Worm (Caenorhabditis elegans) whole organism, L1 larva: ENCODE data around the gene prdx-3.

ENCODE experiments used
- C16A3.4 ChIP-seq: fragments of 150-350 bp; optimal IDR thresholded peaks from 2 replicates; lab custom pipeline; 2014; ENCODE audit warnings: missing biosample characterization, missing genetic modification characterization
- C34B4.2 ChIP-seq: sonication (generic microtip); optimal IDR thresholded peaks from 2 replicates; lab custom pipeline; 2017; ENCODE audit warnings: mild to moderate bottlenecking, missing genetic modification characterization, missing compliant biosample characterization
- F16B12.6 ChIP-seq: fragments of 150-350 bp; optimal IDR thresholded peaks from 2 replicates; lab custom pipeline; 2014; ENCODE audit warnings: missing biosample characterization, missing genetic modification characterization
- Y116A8C.19 ChIP-seq: sonication (generic microtip); optimal IDR thresholded peaks from 2 replicates; lab custom pipeline; 2016; ENCODE audit warnings: missing compliant biosample characterization, missing genetic modification characterization, borderline replicate concordance
- aha-1 ChIP-seq: fragments of 150-350 bp; optimal IDR thresholded peaks from 2 replicates; lab custom pipeline; 2014; ENCODE audit warnings: missing biosample characterization, missing genetic modification characterization
- alr-1 ChIP-seq: fragments of 200-800 bp; sonication (Bioruptor generic); optimal IDR thresholded peaks from 2 replicates; lab custom pipeline; 2018; ENCODE audit warnings: borderline replicate concordance, mild to moderate bottlenecking, missing genetic modification characterization, missing compliant biosample characterization
- blmp-1 ChIP-seq: fragments of 150-350 bp; optimal IDR thresholded peaks from 2 replicates; lab custom pipeline; 2014; ENCODE audit warnings: missing biosample characterization, missing genetic modification characterization
- ceh-63 ChIP-seq: fragments of 200-800 bp; sonication (Bioruptor generic); optimal IDR thresholded peaks from 2 replicates; lab custom pipeline; 2018; ENCODE audit warnings: mild to moderate bottlenecking, missing genetic modification characterization, missing compliant biosample characterization
- ceh-82 ChIP-seq, 3 experiments: fragments of 150-350 bp in 1 of 3; sonication (generic microtip) in 2 of 3; optimal IDR thresholded peaks; 2 replicates each; lab custom pipeline; 2014 to 2017; ENCODE audit warnings: missing biosample characterization in 3 of 3, missing genetic modification characterization in 3 of 3
- ceh-88 ChIP-seq: fragments of 200-800 bp; sonication (Bioruptor generic); IDR thresholded peaks from 2 replicates; pipeline ENCODE4 v1.3.6; 2022; ENCODE audit warnings: missing genetic modification characterization, missing compliant biosample characterization
- ceh-90 ChIP-seq: sonication (generic microtip); optimal IDR thresholded peaks from 2 replicates; lab custom pipeline; 2016; ENCODE audit warnings: missing genetic modification characterization, missing compliant biosample characterization
- dsc-1 ChIP-seq: sonication (generic microtip); optimal IDR thresholded peaks from 2 replicates; lab custom pipeline; 2016; ENCODE audit warnings: mild to moderate bottlenecking, missing genetic modification characterization, missing compliant biosample characterization
- efl-1 ChIP-seq, 4 experiments: fragments of 150-350 bp; optimal IDR thresholded peaks in 3 of 4; peaks in 1 of 4; 1 replicate in 1 of 4; 2 replicates in 3 of 4; lab custom pipeline; 2014; ENCODE audit warnings: missing biosample characterization in 2 of 4, missing genetic modification characterization in 2 of 4, missing genetic modification reagents in 2 of 4
- efl-3 ChIP-seq: fragments of 200-800 bp; sonication (Bioruptor generic); optimal IDR thresholded peaks from 2 replicates; lab custom pipeline; 2018; ENCODE audit warnings: mild to moderate bottlenecking, missing genetic modification characterization, missing compliant biosample characterization
- elt-2 ChIP-seq: sonication (generic microtip); optimal IDR thresholded peaks from 2 replicates; lab custom pipeline; 2016; ENCODE audit warnings: missing genetic modification characterization, mild to moderate bottlenecking, inconsistent platforms, missing compliant biosample characterization, missing genetic modification reagents
- elt-3 ChIP-seq, 6 experiments: fragments of 150-350 bp in 1 of 6; sonication (generic microtip); optimal IDR thresholded peaks; 2 replicates each; lab custom pipeline; 2017 to 2018; ENCODE audit warnings: missing biosample characterization in 6 of 6, missing genetic modification characterization in 6 of 6, inconsistent platforms in 1 of 6
- ets-5 ChIP-seq: fragments of 200-800 bp; sonication (Bioruptor generic); IDR thresholded peaks from 2 replicates; pipeline ENCODE4 v1.3.6; 2022; ENCODE audit warnings: missing genetic modification characterization, missing compliant biosample characterization
- fkh-10 ChIP-seq: sonication (generic microtip); optimal IDR thresholded peaks from 2 replicates; lab custom pipeline; 2017; ENCODE audit warnings: missing biosample characterization, missing genetic modification reagents, missing genetic modification characterization
- fkh-4 ChIP-seq: sonication (generic microtip); optimal IDR thresholded peaks from 2 replicates; lab custom pipeline; 2016; ENCODE audit warnings: missing compliant biosample characterization, missing genetic modification characterization, borderline replicate concordance
- fkh-8 ChIP-seq: sonication (generic microtip); optimal IDR thresholded peaks from 2 replicates; lab custom pipeline; 2016; ENCODE audit warnings: mild to moderate bottlenecking, missing genetic modification characterization, missing compliant biosample characterization
- fos-1 ChIP-seq: fragments of 150-350 bp; optimal IDR thresholded peaks from 2 replicates; lab custom pipeline; 2014; ENCODE audit warnings: missing biosample characterization, missing genetic modification characterization
- hlh-4 ChIP-seq: sonication (generic microtip); optimal IDR thresholded peaks from 2 replicates; lab custom pipeline; 2016; ENCODE audit warnings: mild to moderate bottlenecking, missing genetic modification characterization, missing compliant biosample characterization
- hpl-2 ChIP-seq: fragments of 150-350 bp; optimal IDR thresholded peaks from 2 replicates; lab custom pipeline; 2014; ENCODE audit warnings: missing biosample characterization, missing genetic modification reagents, missing genetic modification characterization
- isw-1 ChIP-seq: fragments of 200-800 bp; sonication (Bioruptor generic); IDR thresholded peaks from 2 replicates; pipeline ENCODE4 v1.3.6; 2022; ENCODE audit warnings: missing genetic modification characterization, missing compliant biosample characterization
- lin-13 ChIP-seq: fragments of 150-350 bp; optimal IDR thresholded peaks from 2 replicates; lab custom pipeline; 2014; ENCODE audit warnings: missing biosample characterization, missing genetic modification reagents, missing genetic modification characterization
- lin-14 ChIP-seq: fragments of 200-800 bp; sonication (Bioruptor generic); optimal IDR thresholded peaks from 2 replicates; lab custom pipeline; 2018; ENCODE audit warnings: mild to moderate bottlenecking, missing genetic modification characterization, moderate library complexity, missing compliant biosample characterization
- lin-15B ChIP-seq: fragments of 150-350 bp; sonication (generic microtip); optimal IDR thresholded peaks from 3 replicates; lab custom pipeline; 2014; ENCODE audit warnings: missing biosample characterization, missing genetic modification characterization
- lin-35 ChIP-seq, 2 experiments: fragments of 150-350 bp; optimal IDR thresholded peaks; 2 replicates each; lab custom pipeline; 2014; ENCODE audit warnings: missing biosample characterization in 2 of 2, missing genetic modification characterization in 2 of 2, missing genetic modification reagents in 2 of 2
- lsy-2 ChIP-seq, 2 experiments: fragments of 150-350 bp; optimal IDR thresholded peaks; 2 replicates each; lab custom pipeline; 2014; ENCODE audit warnings: missing biosample characterization in 2 of 2, missing genetic modification characterization in 2 of 2
- mab-9 ChIP-seq: fragments of 200-800 bp; sonication (Bioruptor generic); IDR thresholded peaks from 2 replicates; pipeline ENCODE4 v1.3.6; 2022; ENCODE audit warnings: missing genetic modification reagents, missing genetic modification characterization, missing compliant biosample characterization
- mdl-1 ChIP-seq, 2 experiments: fragments of 150-350 bp; optimal IDR thresholded peaks; 2 replicates each; lab custom pipeline; 2014 to 2017; ENCODE audit warnings: missing biosample characterization in 2 of 2, missing genetic modification characterization in 2 of 2, inconsistent platforms in 1 of 2
- mef-2 ChIP-seq: fragments of 150-350 bp; optimal IDR thresholded peaks from 2 replicates; lab custom pipeline; 2014; ENCODE audit warnings: missing biosample characterization, missing genetic modification characterization
- nhr-19 ChIP-seq: fragments of 200-800 bp; sonication (Bioruptor generic); conservative IDR thresholded peaks from 2 replicates; pipeline ENCODE4 v1.3.6; 2022; ENCODE audit warnings: missing genetic modification characterization, missing compliant biosample characterization
- nhr-20 ChIP-seq: sonication (generic microtip); optimal IDR thresholded peaks from 2 replicates; lab custom pipeline; 2016; ENCODE audit warnings: mild to moderate bottlenecking, missing genetic modification characterization, missing compliant biosample characterization
- nhr-237 ChIP-seq: fragments of 150-350 bp; optimal IDR thresholded peaks from 2 replicates; lab custom pipeline; 2014; ENCODE audit warnings: missing biosample characterization, missing genetic modification characterization
- nhr-71 ChIP-seq: sonication (generic microtip); optimal IDR thresholded peaks from 2 replicates; lab custom pipeline; 2016; ENCODE audit warnings: mild to moderate bottlenecking, missing genetic modification characterization, moderate library complexity, missing compliant biosample characterization
- nhr-84 ChIP-seq: sonication (generic microtip); optimal IDR thresholded peaks from 2 replicates; lab custom pipeline; 2017; ENCODE audit warnings: missing biosample characterization, missing genetic modification characterization
- nhr-85 ChIP-seq: sonication (generic microtip); peaks from one replicate; lab custom pipeline; 2016; ENCODE audit warnings: missing genetic modification characterization, inconsistent platforms, missing compliant biosample characterization
- pax-3 ChIP-seq: fragments of 200-800 bp; sonication (Bioruptor generic); optimal IDR thresholded peaks from 2 replicates; lab custom pipeline; 2018; ENCODE audit warnings: mild to moderate bottlenecking, missing genetic modification characterization, moderate library complexity, missing compliant biosample characterization
- pqm-1 ChIP-seq: sonication (generic microtip); optimal IDR thresholded peaks from 3 replicates; lab custom pipeline; 2017; ENCODE audit warnings: missing biosample characterization, missing genetic modification characterization
- rnt-1 ChIP-seq: sonication (generic microtip); optimal IDR thresholded peaks from 2 replicates; lab custom pipeline; 2016; ENCODE audit warnings: mild to moderate bottlenecking, missing genetic modification characterization, moderate library complexity, missing compliant biosample characterization
- skn-1 ChIP-seq: fragments of 150-350 bp; optimal IDR thresholded peaks from 2 replicates; lab custom pipeline; 2014; ENCODE audit warnings: missing biosample characterization, missing genetic modification characterization
- snu-23 ChIP-seq: sonication (generic microtip); optimal IDR thresholded peaks from 2 replicates; lab custom pipeline; 2016; ENCODE audit warnings: missing genetic modification characterization, missing compliant biosample characterization
- sptf-1 ChIP-seq: fragments of 150-350 bp; optimal IDR thresholded peaks from 2 replicates; lab custom pipeline; 2014; ENCODE audit warnings: missing biosample characterization, missing genetic modification characterization
- sup-37 ChIP-seq: fragments of 200-800 bp; sonication (Bioruptor generic); optimal IDR thresholded peaks from 2 replicates; lab custom pipeline; 2018; ENCODE audit warnings: mild to moderate bottlenecking, missing genetic modification characterization, missing compliant biosample characterization
- swsn-7 ChIP-seq: sonication (generic microtip); optimal IDR thresholded peaks from 2 replicates; lab custom pipeline; 2016; ENCODE audit warnings: missing genetic modification characterization, missing compliant biosample characterization
- tbx-2 ChIP-seq: sonication (generic microtip); optimal IDR thresholded peaks from 2 replicates; lab custom pipeline; 2016; ENCODE audit warnings: missing genetic modification characterization, missing compliant biosample characterization
- unc-130 ChIP-seq: fragments of 150-350 bp; optimal IDR thresholded peaks from 2 replicates; lab custom pipeline; 2017; ENCODE audit warnings: missing biosample characterization, missing genetic modification characterization, inconsistent platforms
- unc-30 ChIP-seq: sonication (generic microtip); optimal IDR thresholded peaks from 2 replicates; lab custom pipeline; 2017; ENCODE audit warnings: missing biosample characterization, missing genetic modification characterization
- unc-62 ChIP-seq: fragments of 150-350 bp; optimal IDR thresholded peaks from 2 replicates; lab custom pipeline; 2014; ENCODE audit warnings: missing biosample characterization, missing genetic modification reagents, missing genetic modification characterization
- xbp-1 ChIP-seq: sonication (generic microtip); optimal IDR thresholded peaks from 2 replicates; lab custom pipeline; 2016; ENCODE audit warnings: missing genetic modification characterization, missing compliant biosample characterization
- zag-1 ChIP-seq: fragments of 150-350 bp; optimal IDR thresholded peaks from 2 replicates; lab custom pipeline; 2014; ENCODE audit warnings: missing biosample characterization, missing genetic modification characterization
- ztf-4 ChIP-seq: fragments of 150-350 bp; optimal IDR thresholded peaks from 2 replicates; lab custom pipeline; 2014; ENCODE audit warnings: missing biosample characterization, missing genetic modification characterization

Gene prdx-3

DNA sequence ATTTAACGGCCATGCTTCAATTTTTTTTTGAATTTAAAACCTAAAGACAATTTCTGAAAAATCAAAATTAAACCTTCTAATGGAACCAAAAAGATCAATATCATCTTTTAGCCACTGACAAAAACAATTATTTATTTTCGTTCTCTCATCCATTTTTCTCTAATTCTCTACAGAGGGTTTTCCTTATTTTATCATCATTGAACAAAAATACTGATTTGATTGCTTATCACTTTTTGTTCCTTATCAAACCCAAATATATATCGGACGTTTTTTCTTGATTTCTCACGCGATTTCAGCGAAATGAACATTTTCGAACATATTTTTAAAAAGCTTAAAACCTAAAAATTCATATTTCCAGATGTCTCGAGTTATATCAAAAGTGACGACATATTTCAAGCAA is 5.9 kb downstream of the prdx-3 start, which contains the start of gene mpc-1:
Gene mpc-1 (plus strand): TSS at position 359 of the 400 bp plus-strand sequence.
- TF ChIP-seq lin-35 (GFP tag; optimal IDR thresholded peaks at IDR 0.05; lab: Kevin White, UChicago) (peak in 1 of 2 experiments; percentile 24), mef-2 (no peak), ztf-4 (tag; lab: Kevin White, UChicago) (no peak), fkh-10 (no peak), F16B12.6 (tag; lab: Kevin White, UChicago) (no peak), swsn-7 (no peak), blmp-1 (tag; lab: Kevin White, UChicago) (peak; percentile 44), nhr-237 (tag; lab: Kevin White, UChicago) (no peak), ceh-88 (GFP tag; lab: Robert Waterston, UW) (no peak), lin-13 (GFP tag; lab: Kevin White, UChicago) (no peak), Y116A8C.19 (tag; lab: Kevin White, UChicago) (no peak), snu-23 (GFP tag; lab: Kevin White, UChicago) (peak; percentile 18), isw-1 (GFP tag; lab: Robert Waterston, UW) (no peak), nhr-20 (tag; lab: Kevin White, UChicago) (peak; percentile 1), lsy-2 (tag; optimal IDR thresholded peaks at IDR 0.05; lab: Kevin White, UChicago) (peak; percentile 1 to 29), unc-30 (tag; lab: Kevin White, UChicago) (no peak), skn-1 (tag; lab: Kevin White, UChicago) (peak; percentile 25), efl-3 (GFP tag; lab: Kevin White, UChicago) (no peak), pqm-1 (tag; lab: Kevin White, UChicago) (peak; percentile 53), dsc-1 (tag; lab: Kevin White, UChicago) (no peak), unc-130 (tag; lab: Kevin White, UChicago) (no peak), unc-62 (GFP tag; lab: Kevin White, UChicago) (no peak), ceh-90 (tag; lab: Kevin White, UChicago) (no peak), C34B4.2 (no peak), ets-5 (GFP tag; lab: Robert Waterston, UW) (no peak), elt-3 (tag; optimal IDR thresholded peaks at IDR 0.05; lab: Kevin White, UChicago) (peak in 4 of 6 experiments; percentile 9 to 96 (median 52)), rnt-1 (tag; lab: Kevin White, UChicago) (no peak), hlh-4 (tag; lab: Kevin White, UChicago) (no peak), nhr-84 (tag; lab: Kevin White, UChicago) (no peak), nhr-85 (tag; lab: Kevin White, UChicago) (peak; percentile 72), zag-1 (tag; lab: Kevin White, UChicago) (no peak), nhr-19 (GFP tag; lab: Robert Waterston, UW) (0 out of 2 replicates have a peak, but pooled peaks have one; percentile 8), aha-1 (tag; lab: Kevin White, UChicago) (no peak), efl-1 (optimal IDR thresholded peaks at IDR 0.05; lab: Kevin White, UChicago) (no peak), efl-1 (GFP tag; optimal IDR thresholded peaks at IDR 0.05 in 1 of 2; lab: Kevin White, UChicago) (no peak), sup-37 (GFP tag; lab: Kevin White, UChicago) (no peak), mdl-1 (tag; optimal IDR thresholded peaks at IDR 0.05; lab: Kevin White, UChicago) (no peak), hpl-2 (no peak), fos-1 (tag; lab: Kevin White, UChicago) (no peak), lin-15B (tag; lab: Kevin White, UChicago) (no peak), C16A3.4 (tag; lab: Kevin White, UChicago) (no peak), fkh-4 (tag; lab: Kevin White, UChicago) (no peak), lin-14 (GFP tag; lab: Kevin White, UChicago) (peak; percentile 54), sptf-1 (no peak), tbx-2 (tag; lab: Kevin White, UChicago) (no peak), nhr-71 (tag; lab: Kevin White, UChicago) (peak; percentile 53), mab-9 (no peak), xbp-1 (tag; lab: Kevin White, UChicago) (no peak), alr-1 (tag; lab: Kevin White, UChicago) (no peak), ceh-63 (GFP tag; lab: Kevin White, UChicago) (no peak), elt-2 (tag; lab: Kevin White, UChicago) (peak; percentile 86), pax-3 (no peak), ceh-82 (tag; optimal IDR thresholded peaks at IDR 0.05; lab: Kevin White, UChicago) (no peak), fkh-8 (tag; lab: Kevin White, UChicago) (no peak)
